5 fruit fly cellular contexts compared by ENCODE assay signal in the genomic region with DNA sequence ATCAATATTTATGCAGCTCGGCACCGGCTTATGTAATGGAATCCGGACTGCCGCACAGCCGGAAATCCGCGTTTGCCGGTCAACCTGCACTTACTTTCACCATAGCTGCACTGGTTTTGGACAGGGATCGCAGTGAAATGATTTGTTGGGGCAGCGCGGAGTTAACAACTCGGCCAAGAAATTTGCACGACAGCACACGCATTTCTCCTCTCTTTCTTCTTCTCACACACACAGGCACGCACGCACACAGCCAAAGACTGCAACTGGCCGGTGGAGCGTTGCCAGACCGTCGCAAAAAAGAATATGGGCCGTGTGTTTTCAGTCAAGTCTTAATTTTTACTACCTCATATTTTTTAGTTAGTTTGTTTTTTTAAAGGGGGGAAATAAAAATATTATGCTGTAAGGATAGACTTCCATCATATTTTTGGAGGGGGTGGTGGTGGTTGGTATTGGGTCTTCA.
TF ChIP-seq lines count a peak whose summit lies in the region.

No protein-coding gene starts in this region.

- TF ChIP-seq CTCF in whole organism, embryonic (GFP tag; optimal IDR thresholded peaks at IDR 0.05; lab: Kevin White, UChicago) = no peak

TF ChIP-seq in whole organism, adult, 20 proteins besides CTCF, POLR2A, EP300 and RAD21:
- TF ChIP-seq Mnt (GFP tag; optimal IDR thresholded peaks at IDR 0.05; lab: Kevin White, UChicago) = peak; percentile 43
- TF ChIP-seq tj (GFP tag; optimal IDR thresholded peaks at IDR 0.05; lab: Kevin White, UChicago) = peak; percentile 25
- no peak for TF ChIP-seq CG7045 (GFP tag; optimal IDR thresholded peaks at IDR 0.05; lab: Kevin White, UChicago)
- TF ChIP-seq CG7101 (tag; optimal IDR thresholded peaks at IDR 0.05; lab: Kevin White, UChicago) = no peak
- TF ChIP-seq bab1 (GFP tag; optimal IDR thresholded peaks at IDR 0.05; lab: Kevin White, UChicago) = no peak
- TF ChIP-seq ovo (GFP tag; optimal IDR thresholded peaks at IDR 0.05; lab: Kevin White, UChicago) = no peak
- TF ChIP-seq CG33017 (tag; optimal IDR thresholded peaks at IDR 0.05; lab: Kevin White, UChicago) = peak; percentile 11

TF ChIP-seq in whole organism, embryonic, 481 proteins besides CTCF, POLR2A, EP300 and RAD21 (continues in another document):
- TF ChIP-seq cg (GFP tag; optimal IDR thresholded peaks at IDR 0.05; lab: Kevin White, UChicago) (peak; percentile 81), hbn (GFP tag; IDR thresholded peaks at IDR 0.05; lab: Robert Waterston, UW; ENCODE audit: partially characterized antibody) (peak; percentile 27; the same call in 1 of the 2 replicates), CG3847 (GFP tag; IDR thresholded peaks at IDR 0.05; lab: Robert Waterston, UW) (peak; percentile 28; the same call in 1 of the 2 replicates), CG3995 (GFP tag; optimal IDR thresholded peaks at IDR 0.05; lab: Kevin White, UChicago) (peak; percentile 5), scrt (GFP tag; optimal IDR thresholded peaks at IDR 0.05; lab: Kevin White, UChicago) (peak; percentile 43), CG2120 (GFP tag; optimal IDR thresholded peaks at IDR 0.05; lab: Kevin White, UChicago) (peak; percentile 6), sna (GFP tag; IDR thresholded peaks at IDR 0.05; lab: Robert Waterston, UW; ENCODE audit: partially characterized antibody) (no peak), Pdp1 (GFP tag; optimal IDR thresholded peaks at IDR 0.05; lab: Kevin White, UChicago) (peak in 1 of 2 experiments; percentile 94), CG16863 (GFP tag; optimal IDR thresholded peaks at IDR 0.05; lab: Kevin White, UChicago) (no peak), tup (GFP tag; optimal IDR thresholded peaks at IDR 0.05; lab: Kevin White, UChicago) (no peak), phol (tag; optimal IDR thresholded peaks at IDR 0.05; lab: Kevin White, UChicago) (peak; percentile 20), CG2712 (tag; optimal IDR thresholded peaks at IDR 0.05; lab: Kevin White, UChicago) (peak; percentile 24), CG2678 (tag; optimal IDR thresholded peaks at IDR 0.05; lab: Kevin White, UChicago) (peak; percentile 12), Ravus (GFP tag; IDR thresholded peaks at IDR 0.05; lab: Robert Waterston, UW) (no peak), Trl (optimal IDR thresholded peaks at IDR 0.05; lab: Kevin White, UChicago) (peak in 1 of 2 experiments; percentile 12), Trl (GFP tag; optimal IDR thresholded peaks at IDR 0.05; lab: Kevin White, UChicago) (no peak), YL-1 (GFP tag; optimal IDR thresholded peaks at IDR 0.05; lab: Kevin White, UChicago) (peak; percentile 59), Dll (GFP tag; IDR thresholded peaks at IDR 0.05; lab: Robert Waterston, UW; ENCODE audit: partially characterized antibody) (no peak; the same call in 3 of the 4 replicates)

TF ChIP-seq in whole organism, prepupa, 60 proteins besides CTCF, POLR2A, EP300 and RAD21 (continues in another document):
- TF ChIP-seq CG32006 (GFP tag; optimal IDR thresholded peaks at IDR 0.05; lab: Kevin White, UChicago) = no peak
- TF ChIP-seq CG8632 (GFP tag; optimal IDR thresholded peaks at IDR 0.05; lab: Kevin White, UChicago) = no peak
- no peak for TF ChIP-seq eg (GFP tag; IDR thresholded peaks at IDR 0.05; lab: Robert Waterston, UW)
- no peak for TF ChIP-seq Smox (GFP tag; optimal IDR thresholded peaks at IDR 0.05; lab: Kevin White, UChicago)
- no peak for TF ChIP-seq Hr39 (GFP tag; optimal IDR thresholded peaks at IDR 0.05; lab: Kevin White, UChicago)
- TF ChIP-seq CG15336 (GFP tag; IDR thresholded peaks at IDR 0.05; lab: Robert Waterston, UW) = no peak
- TF ChIP-seq CG3032 (tag; optimal IDR thresholded peaks at IDR 0.05; lab: Kevin White, UChicago) = no peak
- TF ChIP-seq cyc (GFP tag; optimal IDR thresholded peaks at IDR 0.05; lab: Kevin White, UChicago) = peak; percentile 20
- no peak for TF ChIP-seq fkh (GFP tag; optimal IDR thresholded peaks at IDR 0.05; lab: Kevin White, UChicago)
- no peak for TF ChIP-seq salr (GFP tag; optimal IDR thresholded peaks at IDR 0.05; lab: Kevin White, UChicago)
- TF ChIP-seq ss (GFP tag; optimal IDR thresholded peaks at IDR 0.05; lab: Kevin White, UChicago) = no peak
- TF ChIP-seq fd59A (GFP tag; optimal IDR thresholded peaks at IDR 0.05; lab: Kevin White, UChicago) = no peak
- no peak for TF ChIP-seq svp (GFP tag; lab: Kevin White, UChicago)
- no peak for TF ChIP-seq dac (GFP tag; optimal IDR thresholded peaks at IDR 0.05; lab: Kevin White, UChicago)
- TF ChIP-seq CG11762 (GFP tag; optimal IDR thresholded peaks at IDR 0.05; lab: Kevin White, UChicago; ENCODE audit: insufficient read depth) = no peak
- TF ChIP-seq Lpt (GFP tag; optimal IDR thresholded peaks at IDR 0.05; lab: Kevin White, UChicago) = no peak
- no peak for TF ChIP-seq Sox15 (GFP tag; optimal IDR thresholded peaks at IDR 0.05; lab: Kevin White, UChicago)
- no peak for TF ChIP-seq CG6792 (GFP tag; optimal IDR thresholded peaks at IDR 0.05; lab: Kevin White, UChicago)
- TF ChIP-seq CG31627 (GFP tag; optimal IDR thresholded peaks at IDR 0.05; lab: Kevin White, UChicago) = no peak
- TF ChIP-seq CG6276 (GFP tag; optimal IDR thresholded peaks at IDR 0.05; lab: Kevin White, UChicago) = no peak
- no peak for TF ChIP-seq pdm3 (GFP tag; optimal IDR thresholded peaks at IDR 0.05; lab: Kevin White, UChicago)
- no peak for TF ChIP-seq Blimp-1 (GFP tag; optimal IDR thresholded peaks at IDR 0.05; lab: Kevin White, UChicago)

TF ChIP-seq in whole organism, pupa, 21 proteins besides CTCF, POLR2A, EP300 and RAD21:
- TF ChIP-seq Pif1B (GFP tag; optimal IDR thresholded peaks at IDR 0.05; lab: Kevin White, UChicago) (no peak), CG4496 (GFP tag; IDR thresholded peaks at IDR 0.05; lab: Robert Waterston, UW) (0 out of 3 replicates have a peak, but pooled peaks have one; percentile 14), EcR (GFP tag; optimal IDR thresholded peaks at IDR 0.05; lab: Kevin White, UChicago) (no peak), CG34367 (tag; optimal IDR thresholded peaks at IDR 0.05; lab: Kevin White, UChicago) (no peak), fd96Ca (GFP tag; IDR thresholded peaks at IDR 0.05; lab: Robert Waterston, UW) (0 out of 3 replicates have a peak, but pooled peaks have one; percentile 21), CG12605 (GFP tag; IDR thresholded peaks at IDR 0.05; lab: Robert Waterston, UW) (no peak), CG9948 (tag; optimal IDR thresholded peaks at IDR 0.05; lab: Kevin White, UChicago) (no peak)
TF ChIP-seq in whole organism, pupa: peak in this region for 2.

TF ChIP-seq in whole organism, wandering third instar larva, 38 proteins besides CTCF, POLR2A, EP300 and RAD21:
- TF ChIP-seq fru (GFP tag; optimal IDR thresholded peaks at IDR 0.05; lab: Kevin White, UChicago) (peak; percentile 34), lola (GFP tag; optimal IDR thresholded peaks at IDR 0.05; lab: Kevin White, UChicago) (no peak), dl (GFP tag; optimal IDR thresholded peaks at IDR 0.05; lab: Kevin White, UChicago; ENCODE audit: insufficient read depth in 1 of 2, partially characterized antibody in 2 of 2) (no peak), Mio (GFP tag; optimal IDR thresholded peaks at IDR 0.05; lab: Kevin White, UChicago) (no peak), Hr83 (GFP tag; optimal IDR thresholded peaks at IDR 0.05; lab: Kevin White, UChicago; ENCODE audit: poor library complexity, severe bottlenecking) (peak; percentile 12), woc (GFP tag; optimal IDR thresholded peaks at IDR 0.05; lab: Kevin White, UChicago) (peak; percentile 21), psq (GFP tag; optimal IDR thresholded peaks at IDR 0.05; lab: Kevin White, UChicago) (peak; percentile 8), h (GFP tag; optimal IDR thresholded peaks at IDR 0.05; lab: Kevin White, UChicago) (peak; percentile 10), ey (GFP tag; optimal IDR thresholded peaks at IDR 0.05; lab: Kevin White, UChicago) (peak; percentile 10), dsf (GFP tag; optimal IDR thresholded peaks at IDR 0.05; lab: Kevin White, UChicago; ENCODE audit: borderline replicate concordance) (no peak), rgr (GFP tag; optimal IDR thresholded peaks at IDR 0.05; lab: Kevin White, UChicago) (peak; percentile 24), foxo (GFP tag; optimal IDR thresholded peaks at IDR 0.05; lab: Kevin White, UChicago) (peak in 1 of 2 experiments; percentile 56), jim (GFP tag; optimal IDR thresholded peaks at IDR 0.05; lab: Kevin White, UChicago) (no peak), Hnf4 (GFP tag; optimal IDR thresholded peaks at IDR 0.05; lab: Kevin White, UChicago) (peak; percentile 37), Myc (optimal IDR thresholded peaks at IDR 0.05; lab: Kevin White, UChicago) (no peak), CG32264 (GFP tag; optimal IDR thresholded peaks at IDR 0.05; lab: Kevin White, UChicago) (no peak), br (GFP tag; optimal IDR thresholded peaks at IDR 0.05; lab: Kevin White, UChicago) (peak; percentile 32), brk (GFP tag; optimal IDR thresholded peaks at IDR 0.05; lab: Kevin White, UChicago) (no peak), CG9705 (GFP tag; optimal IDR thresholded peaks at IDR 0.05; lab: Kevin White, UChicago) (peak; percentile 9), CrebA (GFP tag; optimal IDR thresholded peaks at IDR 0.05; lab: Kevin White, UChicago; ENCODE audit: borderline replicate concordance) (no peak), sv (GFP tag; optimal IDR thresholded peaks at IDR 0.05; lab: Kevin White, UChicago) (no peak), pan (optimal IDR thresholded peaks at IDR 0.05; lab: Kevin White, UChicago) (no peak), HLH106 (tag; optimal IDR thresholded peaks at IDR 0.05; lab: Kevin White, UChicago) (peak; percentile 24), OdsH (GFP tag; optimal IDR thresholded peaks at IDR 0.05; lab: Kevin White, UChicago) (no peak), Rel (GFP tag; optimal IDR thresholded peaks at IDR 0.05; lab: Kevin White, UChicago) (no peak), Rel (tag; optimal IDR thresholded peaks at IDR 0.05; lab: Kevin White, UChicago) (peak; percentile 4), usp (GFP tag; optimal IDR thresholded peaks at IDR 0.05; lab: Kevin White, UChicago) (no peak), Dif (GFP tag; optimal IDR thresholded peaks at IDR 0.05; lab: Kevin White, UChicago; ENCODE audit: partially characterized antibody) (no peak), Jra (GFP tag; optimal IDR thresholded peaks at IDR 0.05; lab: Kevin White, UChicago) (peak; percentile 32), N (GFP tag; optimal IDR thresholded peaks at IDR 0.05; lab: Kevin White, UChicago) (no peak), Vsx2 (GFP tag; optimal IDR thresholded peaks at IDR 0.05; lab: Kevin White, UChicago; ENCODE audit: partially characterized antibody) (no peak)
